Fruit fly (Drosophila melanogaster): ENCODE measurements around the gene CG11655.
A peak's percentile ranks its signal among the peaks of the same experiment; 100 is the strongest.

Gene CG11655

DNA sequence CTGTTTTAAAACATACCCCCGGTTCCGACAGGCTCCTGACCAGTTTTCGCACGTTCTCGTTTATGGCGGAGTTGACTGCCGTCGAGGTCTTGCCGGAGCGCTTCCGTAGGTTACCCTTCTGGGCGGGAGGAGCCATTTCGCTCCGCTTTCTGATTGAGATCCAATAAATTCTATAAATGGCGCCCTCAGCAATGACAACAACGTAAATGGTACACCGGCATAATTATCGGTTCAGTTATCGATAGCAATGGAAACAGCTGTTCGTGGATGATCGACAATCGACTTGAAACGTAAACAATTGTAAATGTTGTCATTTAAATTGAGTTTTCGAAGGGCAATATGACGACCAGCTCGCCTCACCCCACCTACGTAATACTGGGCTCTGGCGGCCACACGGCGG is 18.6 kb downstream of the CG11655 start, which contains the start of the genes Grip128 and Alg14:
Gene Grip128 (minus strand): TSS at position 216 of the 400 bp plus-strand sequence.
Gene Alg14 (plus strand): TSS at position 261 of the 400 bp plus-strand sequence.
- TF ChIP-seq psq (optimal IDR thresholded peaks at IDR 0.05) (no peak), Dll (optimal IDR thresholded peaks at IDR 0.05) (no peak), EcR (GFP tag; optimal IDR thresholded peaks at IDR 0.05) (no peak), pan (optimal IDR thresholded peaks at IDR 0.05) (no peak), CG8478 (optimal IDR thresholded peaks at IDR 0.05) (no peak), usp (GFP tag; optimal IDR thresholded peaks at IDR 0.05) (no peak)

DNA sequence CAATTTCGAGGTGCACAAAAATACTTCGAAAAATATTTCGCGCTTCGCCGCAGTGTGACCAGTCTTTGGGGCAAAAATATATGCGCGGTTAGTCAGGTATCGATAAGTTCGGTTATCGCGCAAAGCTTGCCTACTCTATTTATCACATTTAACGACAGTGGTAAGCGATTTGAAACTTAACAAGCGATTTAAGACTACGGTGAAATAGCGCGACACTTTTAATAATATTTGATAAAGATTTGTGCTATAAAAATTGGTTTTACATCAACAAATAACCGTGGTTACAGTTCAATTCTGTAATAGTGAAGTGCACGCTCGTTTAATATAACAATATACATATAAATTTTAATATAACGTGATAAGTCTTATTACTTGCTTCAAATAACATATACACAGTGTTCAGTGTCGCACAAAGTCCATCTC is 22.1 kb downstream of the CG11655 start, which contains the start of gene mh:
Gene mh (minus strand): TSS at position 34 of the 423 bp plus-strand sequence.
- TF ChIP-seq usp (GFP tag; optimal IDR thresholded peaks at IDR 0.05) (no peak), CG8478 (optimal IDR thresholded peaks at IDR 0.05) (no peak), pan (optimal IDR thresholded peaks at IDR 0.05) (no peak), psq (optimal IDR thresholded peaks at IDR 0.05) (no peak), EcR (GFP tag; optimal IDR thresholded peaks at IDR 0.05) (no peak), Dll (optimal IDR thresholded peaks at IDR 0.05) (no peak)

DNA sequence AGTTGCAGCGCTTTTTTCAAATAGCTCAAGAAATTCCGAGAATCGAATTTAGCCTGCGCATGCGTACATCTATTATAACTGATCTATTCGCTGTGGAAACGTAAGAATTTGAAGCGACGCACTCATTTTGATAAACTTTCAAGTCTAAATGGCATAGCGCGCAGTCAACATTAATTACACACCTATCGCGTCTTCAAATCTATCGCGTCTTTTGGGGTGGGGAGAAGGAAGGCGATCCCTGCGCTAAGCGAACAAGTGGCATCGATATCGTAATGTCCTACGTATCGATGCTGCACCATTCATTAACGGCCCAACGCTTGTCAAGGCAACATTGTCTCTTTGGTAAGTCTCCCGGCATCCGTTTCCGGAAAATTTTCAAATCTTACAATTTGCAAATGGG is 22.5 kb downstream of the CG11655 start, which contains the start of gene CG6324:
Gene CG6324 (plus strand): TSS at position 301 of the 400 bp plus-strand sequence.
- no peak for TF ChIP-seq usp (GFP tag; optimal IDR thresholded peaks at IDR 0.05)
- TF ChIP-seq Dll (optimal IDR thresholded peaks at IDR 0.05), result no peak
- no peak for TF ChIP-seq EcR (GFP tag; optimal IDR thresholded peaks at IDR 0.05)
- TF ChIP-seq pan (optimal IDR thresholded peaks at IDR 0.05), result no peak
- no peak for TF ChIP-seq psq (optimal IDR thresholded peaks at IDR 0.05)
- TF ChIP-seq CG8478 (optimal IDR thresholded peaks at IDR 0.05), result no peak

DNA sequence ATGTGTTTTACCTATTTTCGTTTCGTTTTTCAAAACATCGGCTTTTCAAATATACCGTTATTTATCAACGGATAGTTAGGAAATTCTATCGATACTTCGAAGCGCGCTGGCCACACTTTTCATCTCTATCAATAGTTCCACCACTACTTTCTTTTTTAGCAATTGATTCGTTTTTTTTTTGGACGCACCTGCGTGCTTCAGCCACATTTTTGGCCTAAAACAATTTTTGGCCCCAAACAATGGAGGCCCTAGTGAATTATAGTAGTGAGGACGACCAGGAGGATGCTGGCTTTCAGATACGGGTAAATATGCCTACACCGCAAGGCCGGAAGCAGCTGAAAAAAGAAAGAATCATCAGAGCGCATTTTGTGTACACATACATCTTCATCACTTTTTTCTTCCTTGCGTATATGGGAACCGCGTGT is 29.0 kb downstream of the CG11655 start, which contains the start of gene CG6340:
Gene CG6340 (plus strand): TSS at position 139 of the 425 bp plus-strand sequence.
- TF ChIP-seq psq (optimal IDR thresholded peaks at IDR 0.05) (no peak), usp (GFP tag; optimal IDR thresholded peaks at IDR 0.05) (no peak), Dll (optimal IDR thresholded peaks at IDR 0.05) (no peak), EcR (GFP tag; optimal IDR thresholded peaks at IDR 0.05) (no peak), CG8478 (optimal IDR thresholded peaks at IDR 0.05) (no peak)

DNA sequence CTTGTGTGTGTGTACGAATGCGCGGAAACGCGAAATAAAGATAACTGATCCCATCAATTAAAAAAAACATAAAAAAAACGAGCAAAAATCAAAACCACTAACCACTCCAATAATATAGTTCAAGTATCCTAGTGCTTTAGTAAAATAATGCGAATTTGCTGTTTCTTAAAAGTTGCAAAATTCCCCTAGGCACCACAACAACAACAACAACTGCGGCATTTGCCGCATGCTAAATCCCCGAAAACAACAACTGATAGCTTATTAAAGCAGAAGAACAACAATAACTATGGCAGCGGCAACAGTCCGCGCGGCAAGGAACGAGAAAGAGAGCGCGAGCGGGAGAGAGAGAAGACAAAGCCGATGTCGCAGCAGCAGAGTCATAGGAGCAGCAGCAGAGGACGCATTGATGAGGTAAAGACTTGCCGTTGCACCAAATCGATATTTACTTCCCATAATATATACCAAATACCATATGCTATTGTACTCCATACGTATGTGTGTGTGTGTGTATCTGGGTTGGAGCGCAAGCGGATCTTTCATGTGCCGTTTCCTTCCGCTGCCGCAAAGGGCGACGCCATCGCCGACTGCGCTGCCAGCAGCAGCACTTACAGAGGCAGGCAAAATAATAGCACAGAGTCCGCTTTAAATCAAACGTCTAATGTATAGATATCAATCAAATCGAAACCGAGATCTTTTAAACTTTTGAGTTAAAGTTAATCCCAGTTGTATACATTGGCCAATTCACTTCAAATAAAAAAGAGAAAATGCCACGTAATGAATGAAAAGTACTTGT is 29.9 kb downstream of the CG11655 start:
- TF ChIP-seq pan (optimal IDR thresholded peaks at IDR 0.05), result no peak
- peak; percentile 18 for TF ChIP-seq Dll (optimal IDR thresholded peaks at IDR 0.05)

DNA sequence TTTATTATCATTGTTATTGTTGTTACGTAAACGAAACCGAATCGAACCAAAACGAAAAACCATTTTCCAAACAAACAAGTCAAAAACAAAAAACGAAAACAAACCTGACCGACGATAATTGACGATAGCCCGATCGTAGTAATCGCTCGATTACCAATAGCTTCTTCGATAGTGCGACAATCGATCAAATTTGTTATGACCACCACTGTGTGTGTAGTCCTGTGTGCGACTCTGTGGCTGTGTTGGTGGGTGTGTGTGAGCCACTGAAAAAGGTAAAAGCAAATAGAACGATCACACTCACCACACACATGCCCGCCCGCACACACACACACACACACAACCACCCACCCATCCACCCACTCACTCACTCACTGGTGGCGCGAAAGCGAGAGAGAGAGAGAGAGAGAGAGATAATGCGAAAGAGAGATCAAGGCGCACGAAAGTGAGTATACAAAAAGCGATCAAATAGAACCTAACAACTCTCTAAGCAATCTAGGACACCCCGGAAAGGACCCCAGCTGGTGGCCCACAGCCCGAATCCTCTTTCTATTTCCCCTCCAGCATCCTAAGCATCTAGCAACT is 31.3 kb downstream of the CG11655 start:
- no peak for TF ChIP-seq psq (optimal IDR thresholded peaks at IDR 0.05)
- no peak for TF ChIP-seq CG8478 (optimal IDR thresholded peaks at IDR 0.05)
- no peak for TF ChIP-seq Dll (optimal IDR thresholded peaks at IDR 0.05)
- TF ChIP-seq usp (GFP tag; optimal IDR thresholded peaks at IDR 0.05), result no peak
- TF ChIP-seq EcR (GFP tag; optimal IDR thresholded peaks at IDR 0.05), result no peak
- no peak for TF ChIP-seq pan (optimal IDR thresholded peaks at IDR 0.05)

DNA sequence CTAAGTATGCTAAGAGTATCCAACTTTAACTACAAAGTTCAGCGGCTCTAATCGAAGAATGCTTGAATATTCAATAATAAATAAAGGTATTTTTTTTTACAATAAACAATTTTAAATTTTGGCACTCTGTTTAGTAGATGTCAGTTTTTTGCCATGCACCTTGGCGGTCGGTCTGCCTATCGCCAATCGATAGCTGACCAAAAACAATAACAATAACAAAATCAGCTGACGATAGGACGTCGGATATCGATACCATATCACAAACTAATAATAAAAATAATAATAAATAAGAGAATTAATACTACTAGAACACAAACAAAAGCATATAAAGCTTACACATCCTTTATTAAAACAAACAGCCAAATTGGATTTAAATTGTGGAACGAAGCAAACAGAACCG is 33.4 kb downstream of the CG11655 start, which contains the start of gene Gmap:
Gene Gmap (plus strand): TSS at position 241 of the 400 bp plus-strand sequence.
- no peak for TF ChIP-seq Dll (optimal IDR thresholded peaks at IDR 0.05)
- TF ChIP-seq usp (GFP tag; optimal IDR thresholded peaks at IDR 0.05), result no peak
- no peak for TF ChIP-seq pan (optimal IDR thresholded peaks at IDR 0.05)
- TF ChIP-seq EcR (GFP tag; optimal IDR thresholded peaks at IDR 0.05), result no peak
- TF ChIP-seq psq (optimal IDR thresholded peaks at IDR 0.05), result no peak
- no peak for TF ChIP-seq CG8478 (optimal IDR thresholded peaks at IDR 0.05)

DNA sequence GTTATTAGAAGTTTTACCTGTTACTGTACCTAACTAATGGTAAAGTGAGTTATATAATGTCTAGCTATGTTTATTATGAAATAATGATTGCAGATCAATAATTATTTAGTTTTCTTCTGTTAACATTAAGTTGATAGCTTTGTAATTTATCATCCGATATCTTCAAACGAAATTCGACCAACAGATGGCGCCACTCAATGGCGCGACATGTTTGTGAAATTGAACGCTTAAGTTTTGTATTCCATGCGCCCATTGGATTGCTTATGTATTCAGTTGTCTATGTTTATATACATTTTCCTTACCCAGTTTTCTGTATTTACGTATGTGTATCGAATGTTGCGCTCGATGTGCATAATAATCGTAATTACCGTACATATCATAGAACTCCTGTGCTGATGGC is 37.2 kb downstream of the CG11655 start:
- no peak for TF ChIP-seq EcR (GFP tag; optimal IDR thresholded peaks at IDR 0.05)
- TF ChIP-seq Dll (optimal IDR thresholded peaks at IDR 0.05), result no peak
- TF ChIP-seq usp (GFP tag; optimal IDR thresholded peaks at IDR 0.05), result no peak
- no peak for TF ChIP-seq pan (optimal IDR thresholded peaks at IDR 0.05)
- TF ChIP-seq psq (optimal IDR thresholded peaks at IDR 0.05), result no peak
- no peak for TF ChIP-seq CG8478 (optimal IDR thresholded peaks at IDR 0.05)

DNA sequence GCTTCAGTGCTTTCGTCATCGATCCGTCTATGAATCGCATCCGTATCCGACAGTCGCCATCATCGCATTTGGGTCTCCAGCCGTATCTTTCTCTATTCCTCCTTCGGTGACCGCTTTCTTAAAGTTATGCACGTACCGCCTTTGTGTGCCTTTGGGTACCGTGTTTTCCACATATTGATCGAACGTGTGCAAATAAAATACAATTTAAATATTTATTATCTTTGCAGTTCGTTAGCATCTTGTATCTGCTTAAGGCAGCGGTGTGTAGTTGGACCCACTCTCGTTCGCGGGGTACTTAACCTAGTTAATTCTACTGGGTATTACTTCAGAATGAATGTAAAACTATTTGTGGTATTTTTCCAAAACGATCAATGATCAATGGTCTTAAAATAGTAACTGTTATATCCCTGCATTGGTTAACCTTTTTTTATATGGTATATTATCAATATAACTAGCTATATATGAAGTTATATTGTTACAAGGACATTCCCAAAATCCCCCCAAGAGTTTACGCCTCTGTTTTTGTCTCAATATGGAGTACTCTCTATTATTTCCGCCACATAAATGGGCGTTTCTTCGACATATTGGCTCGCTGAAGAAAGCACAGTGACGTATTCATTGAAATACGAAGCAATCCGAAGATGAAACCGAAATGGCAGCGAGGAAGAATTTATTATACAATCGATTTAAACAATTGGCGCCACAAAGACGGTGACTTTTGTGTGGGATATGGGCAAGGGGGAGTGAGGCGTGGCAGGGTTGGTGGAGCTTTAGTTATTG is 42.5 kb downstream of the CG11655 start:
- TF ChIP-seq usp (GFP tag; optimal IDR thresholded peaks at IDR 0.05) (no peak), EcR (GFP tag; optimal IDR thresholded peaks at IDR 0.05) (no peak), CG8478 (optimal IDR thresholded peaks at IDR 0.05) (no peak), pan (optimal IDR thresholded peaks at IDR 0.05) (no peak), psq (optimal IDR thresholded peaks at IDR 0.05) (no peak)

DNA sequence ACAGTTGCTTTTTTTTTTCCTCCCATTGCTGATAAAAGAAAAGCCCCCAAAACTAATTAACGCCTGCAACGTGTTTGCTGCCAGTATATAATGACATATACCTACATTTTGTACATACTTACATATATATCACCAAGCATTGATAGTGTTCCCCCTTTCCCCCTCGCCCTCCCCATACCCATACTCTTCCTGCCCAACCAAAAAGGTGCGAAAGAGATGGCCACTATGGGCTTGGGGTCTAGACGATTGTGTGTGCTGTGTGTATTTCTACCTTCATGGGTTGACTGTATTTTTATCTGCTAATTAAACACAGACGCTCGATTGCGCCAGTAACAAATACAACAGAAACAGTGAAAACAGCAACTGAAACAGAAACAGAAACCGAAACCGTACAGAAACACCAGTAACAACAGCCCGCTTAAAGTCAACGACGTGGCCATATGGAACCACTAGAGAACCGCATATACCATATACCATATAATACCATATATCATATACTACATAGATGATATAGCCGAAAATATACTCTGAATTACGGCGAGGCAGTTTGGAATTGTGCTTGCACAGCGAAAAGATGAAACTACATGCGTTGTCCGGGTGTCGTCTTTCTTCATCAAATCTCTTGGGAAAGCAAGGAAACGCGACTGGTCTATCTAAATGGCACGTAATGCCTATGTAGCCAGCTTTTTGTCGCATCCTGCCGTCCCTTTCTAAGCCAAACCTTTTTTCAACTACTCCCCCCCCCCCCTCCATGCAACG is 43.6 kb downstream of the CG11655 start:
- no peak for TF ChIP-seq EcR (GFP tag; optimal IDR thresholded peaks at IDR 0.05)
- no peak for TF ChIP-seq usp (GFP tag; optimal IDR thresholded peaks at IDR 0.05)
- no peak for TF ChIP-seq CG8478 (optimal IDR thresholded peaks at IDR 0.05)
- TF ChIP-seq Dll (optimal IDR thresholded peaks at IDR 0.05), result no peak
- no peak for TF ChIP-seq psq (optimal IDR thresholded peaks at IDR 0.05)
- no peak for TF ChIP-seq pan (optimal IDR thresholded peaks at IDR 0.05)

Measured in whole organism.